Worm (Caenorhabditis elegans) whole organism, mixed stage, embryonic: ENCODE results near the gene wht-7.

Source experiments
- M03D4.4 ChIP-seq: sonication (generic microtip); optimal IDR thresholded peaks from 2 replicates; lab custom pipeline; 2017; ENCODE audit warnings: mild to moderate bottlenecking, missing genetic modification characterization, missing compliant biosample characterization
- bed-3 ChIP-seq: fragments of 200-800 bp; sonication (Bioruptor generic); optimal IDR thresholded peaks from 3 replicates; lab custom pipeline; 2018; ENCODE audit warnings: mild to moderate bottlenecking, missing genetic modification characterization, moderate library complexity, missing compliant biosample characterization
- blmp-1 ChIP-seq: fragments of 150-350 bp; optimal IDR thresholded peaks from 2 replicates; lab custom pipeline; 2014; ENCODE audit warnings: missing biosample characterization, missing genetic modification characterization
- ceh-39 ChIP-seq: fragments of 150-350 bp; optimal IDR thresholded peaks from 2 replicates; lab custom pipeline; 2014; ENCODE audit warnings: missing biosample characterization, missing genetic modification characterization
- ceh-43 ChIP-seq: fragments of 200-800 bp; sonication (Bioruptor generic); optimal IDR thresholded peaks from 2 replicates; lab custom pipeline; 2018; ENCODE audit warnings: mild to moderate bottlenecking, missing genetic modification characterization, moderate library complexity, missing compliant biosample characterization
- ceh-83 ChIP-seq: fragments of 200-800 bp; sonication (Bioruptor generic); optimal IDR thresholded peaks from 2 replicates; lab custom pipeline; 2018; ENCODE audit warnings: mild to moderate bottlenecking, missing genetic modification characterization, missing compliant biosample characterization
- cnd-1 ChIP-seq: fragments of 200-800 bp; sonication (Bioruptor generic); optimal IDR thresholded peaks from 2 replicates; lab custom pipeline; 2018; ENCODE audit warnings: mild to moderate bottlenecking, missing genetic modification characterization, missing compliant biosample characterization
- drap-1 ChIP-seq: fragments of 200-800 bp; sonication (Bioruptor generic); optimal IDR thresholded peaks from 3 replicates; lab custom pipeline; 2018; ENCODE audit warnings: mild to moderate bottlenecking, missing genetic modification characterization, missing compliant biosample characterization
- elt-3 ChIP-seq: fragments of 150-350 bp; optimal IDR thresholded peaks from 2 replicates; lab custom pipeline; 2014; ENCODE audit warnings: missing biosample characterization, missing genetic modification characterization
- flh-1 ChIP-seq: fragments of 200-800 bp; sonication (Bioruptor generic); optimal IDR thresholded peaks from 2 replicates; lab custom pipeline; 2018; ENCODE audit warnings: mild to moderate bottlenecking, missing genetic modification characterization, moderate library complexity, missing compliant biosample characterization
- ham-2 ChIP-seq: fragments of 200-800 bp; sonication (Bioruptor generic); optimal IDR thresholded peaks from 2 replicates; lab custom pipeline; 2018; ENCODE audit warnings: mild to moderate bottlenecking, missing genetic modification characterization, missing compliant biosample characterization
- hlh-1 ChIP-seq: fragments of 150-350 bp; optimal IDR thresholded peaks from 2 replicates; lab custom pipeline; 2014; ENCODE audit warnings: missing biosample characterization, missing genetic modification reagents, missing genetic modification characterization
- lin-13 ChIP-seq: fragments of 150-350 bp; optimal IDR thresholded peaks from 2 replicates; lab custom pipeline; 2014; ENCODE audit warnings: missing biosample characterization, missing genetic modification characterization
- lin-32 ChIP-seq: fragments of 200-800 bp; sonication (Bioruptor generic); optimal IDR thresholded peaks from 2 replicates; lab custom pipeline; 2018; ENCODE audit warnings: mild to moderate bottlenecking, missing genetic modification characterization, missing compliant biosample characterization
- lsy-2 ChIP-seq: fragments of 150-350 bp; optimal IDR thresholded peaks from 2 replicates; lab custom pipeline; 2014; ENCODE audit warnings: missing biosample characterization, missing genetic modification characterization
- mep-1 ChIP-seq: fragments of 150-350 bp; optimal IDR thresholded peaks from 2 replicates; lab custom pipeline; 2017; ENCODE audit warnings: missing biosample characterization, missing genetic modification reagents, missing genetic modification characterization, inconsistent platforms
- mls-2 ChIP-seq: sonication (generic microtip); optimal IDR thresholded peaks from 2 replicates; lab custom pipeline; 2016; ENCODE audit warnings: mild to moderate bottlenecking, missing genetic modification characterization, moderate library complexity, missing compliant biosample characterization
- nhr-12 ChIP-seq: fragments of 150-350 bp; optimal IDR thresholded peaks from 2 replicates; lab custom pipeline; 2014; ENCODE audit warnings: missing biosample characterization, missing genetic modification characterization
- nhr-2 ChIP-seq: fragments of 150-350 bp; optimal IDR thresholded peaks from 2 replicates; lab custom pipeline; 2014; ENCODE audit warnings: missing biosample characterization, missing genetic modification characterization
- nhr-237 ChIP-seq: fragments of 150-350 bp; optimal IDR thresholded peaks from 2 replicates; lab custom pipeline; 2014; ENCODE audit warnings: missing biosample characterization, missing genetic modification characterization
- nhr-28 ChIP-seq: fragments of 150-350 bp; optimal IDR thresholded peaks from 2 replicates; lab custom pipeline; 2014; ENCODE audit warnings: missing biosample characterization, missing genetic modification characterization
- nhr-76 ChIP-seq: sonication (generic microtip); optimal IDR thresholded peaks from 2 replicates; lab custom pipeline; 2017; ENCODE audit warnings: missing biosample characterization, missing genetic modification characterization
- pha-4 ChIP-seq: fragments of 150-350 bp; optimal IDR thresholded peaks from 2 replicates; lab custom pipeline; 2018; ENCODE audit warnings: missing biosample characterization, missing genetic modification reagents, missing genetic modification characterization
- sem-2 ChIP-seq: fragments of 200-800 bp; sonication (Bioruptor generic); optimal IDR thresholded peaks from 2 replicates; lab custom pipeline; 2018; ENCODE audit warnings: mild to moderate bottlenecking, missing genetic modification characterization, missing compliant biosample characterization
- snpc-4 ChIP-seq: fragments of 150-350 bp; optimal IDR thresholded peaks from 2 replicates; lab custom pipeline; 2014; ENCODE audit warnings: missing biosample characterization, missing genetic modification characterization
- sptf-1 ChIP-seq: sonication (generic microtip); optimal IDR thresholded peaks from 2 replicates; lab custom pipeline; 2017; ENCODE audit warnings: mild to moderate bottlenecking, missing genetic modification characterization, moderate library complexity, missing compliant biosample characterization
- tbx-8 ChIP-seq: fragments of 200-800 bp; sonication (Bioruptor generic); optimal IDR thresholded peaks from 2 replicates; lab custom pipeline; 2018; ENCODE audit warnings: mild to moderate bottlenecking, missing genetic modification characterization, moderate library complexity, missing compliant biosample characterization
- unc-39 ChIP-seq: fragments of 150-350 bp; optimal IDR thresholded peaks from 2 replicates; lab custom pipeline; 2014; ENCODE audit warnings: missing biosample characterization, missing genetic modification characterization
- unc-62 ChIP-seq: fragments of 150-350 bp; optimal IDR thresholded peaks from 2 replicates; lab custom pipeline; 2014; ENCODE audit warnings: missing biosample characterization, missing genetic modification reagents, missing genetic modification characterization
- zip-8 ChIP-seq: fragments of 150-350 bp; optimal IDR thresholded peaks from 2 replicates; lab custom pipeline; 2014; ENCODE audit warnings: missing biosample characterization, missing genetic modification characterization
- ztf-11 ChIP-seq: fragments of 150-350 bp; optimal IDR thresholded peaks from 2 replicates; lab custom pipeline; 2014; ENCODE audit warnings: missing biosample characterization, missing genetic modification characterization

The wht-7 gene

DNA sequence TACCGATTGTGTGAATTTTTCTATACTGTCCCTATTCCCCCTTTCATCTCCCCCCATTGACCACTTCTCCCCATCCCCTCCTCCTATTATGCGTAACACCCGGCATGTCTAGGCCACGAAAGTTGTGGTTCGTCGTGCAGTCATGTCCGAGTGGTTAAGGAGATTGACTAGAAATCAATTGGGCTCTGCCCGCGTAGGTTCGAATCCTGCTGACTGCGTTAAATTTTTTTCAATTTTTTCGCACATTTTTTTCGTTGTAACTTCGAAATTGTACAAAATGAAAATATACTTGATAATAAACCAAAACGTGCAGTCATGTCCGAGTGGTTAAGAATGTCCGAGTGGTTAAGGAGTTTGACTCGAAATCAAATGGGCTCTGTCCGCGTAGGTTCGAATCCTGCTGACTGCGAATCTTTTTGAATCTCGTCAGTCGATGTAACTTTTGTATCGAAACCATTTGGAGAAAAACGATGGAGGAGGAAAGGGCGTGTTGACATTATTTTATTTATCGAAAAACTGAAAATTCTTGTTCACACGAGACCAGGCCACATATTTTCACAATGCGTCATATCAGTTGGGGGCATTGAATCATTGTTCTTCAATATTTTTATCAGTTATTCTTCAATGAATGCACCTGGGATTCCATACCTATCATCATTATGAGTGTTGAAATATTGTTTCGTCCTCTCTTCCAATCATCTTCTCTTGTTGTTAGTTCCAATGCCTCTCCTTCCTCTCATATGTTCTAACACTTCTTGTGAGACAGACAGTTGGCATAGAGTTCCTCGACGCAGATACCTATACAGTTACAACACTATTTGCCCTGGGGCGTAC, 9.5 kb upstream of the wht-7 start, which contains the start of gene nfm-1 (continued):
- TF ChIP-seq ceh-83 (peak; percentile 87), mep-1 (peak; percentile 71), ham-2 (GFP tag; lab: Kevin White, UChicago) (peak; percentile 71), drap-1 (GFP tag; lab: Kevin White, UChicago) (peak; percentile 90), nhr-237 (no peak)

DNA sequence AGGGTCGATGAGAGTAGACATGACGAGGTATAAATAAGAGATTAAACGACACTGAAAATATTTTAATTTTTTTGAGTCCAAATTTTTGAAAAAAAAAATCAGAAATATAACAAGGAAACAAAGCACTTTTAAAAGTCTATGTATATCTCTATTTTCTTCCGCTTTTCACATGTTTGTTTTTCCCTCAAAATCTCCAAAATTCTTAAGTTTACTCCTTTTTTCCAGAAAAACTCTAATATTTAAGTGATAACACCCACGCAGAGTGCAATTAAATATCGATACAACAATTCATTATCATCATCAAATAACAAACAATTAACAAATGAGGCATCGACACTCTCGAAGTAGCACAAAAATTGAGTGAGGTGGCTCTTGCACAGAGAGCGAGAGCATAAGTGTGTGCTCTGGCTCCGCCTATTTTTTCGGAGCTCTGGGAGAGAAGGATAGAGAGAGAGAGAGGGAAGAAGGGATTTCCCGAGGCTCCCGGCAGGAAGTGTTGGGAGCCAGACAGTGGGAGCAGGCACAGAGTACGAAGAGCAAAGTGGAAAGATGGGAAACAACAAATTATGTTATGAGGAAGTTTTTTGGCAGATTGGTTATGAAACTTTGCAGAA, 8.4 kb upstream of the wht-7 start, which contains the start of gene anmt-2:
Gene anmt-2 (minus strand): TSS at position 51 of the 614 bp plus-strand sequence.
- TF ChIP-seq blmp-1, result no peak
- TF ChIP-seq hlh-1 (tag; lab: Kevin White, UChicago), result peak; percentile 27

DNA sequence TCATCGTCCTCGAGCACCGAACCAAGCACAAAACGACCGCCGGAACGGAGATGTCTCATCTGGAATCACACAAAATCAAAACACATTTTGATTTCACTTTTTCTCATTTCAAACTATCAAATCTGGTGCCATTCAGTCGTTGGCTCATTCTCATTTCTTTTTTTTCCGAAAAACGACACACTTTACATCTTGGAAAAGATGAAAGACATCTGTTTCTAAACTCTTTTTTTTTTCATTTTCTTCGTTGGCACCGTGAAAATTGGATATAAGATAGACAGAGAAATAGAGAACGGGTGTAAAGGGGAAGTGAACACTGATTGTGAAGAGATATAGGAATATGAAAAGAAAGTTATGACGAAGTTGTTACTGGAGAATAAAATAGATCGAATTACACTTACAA, 6.4 kb upstream of the wht-7 start:
- no peak for TF ChIP-seq mls-2 (tag; lab: Kevin White, UChicago)
- TF ChIP-seq flh-1 (GFP tag; lab: Kevin White, UChicago), result no peak
- TF ChIP-seq zip-8 (tag; lab: Kevin White, UChicago), result no peak
- TF ChIP-seq ham-2 (GFP tag; lab: Kevin White, UChicago), result no peak
- TF ChIP-seq ztf-11 (tag; lab: Kevin White, UChicago), result no peak
- TF ChIP-seq snpc-4, result no peak
- TF ChIP-seq sem-2 (GFP tag; lab: Kevin White, UChicago), result no peak
- TF ChIP-seq nhr-12 (tag; lab: Kevin White, UChicago), result no peak
- no peak for TF ChIP-seq bed-3
- no peak for TF ChIP-seq sptf-1 (tag; lab: Kevin White, UChicago)

DNA sequence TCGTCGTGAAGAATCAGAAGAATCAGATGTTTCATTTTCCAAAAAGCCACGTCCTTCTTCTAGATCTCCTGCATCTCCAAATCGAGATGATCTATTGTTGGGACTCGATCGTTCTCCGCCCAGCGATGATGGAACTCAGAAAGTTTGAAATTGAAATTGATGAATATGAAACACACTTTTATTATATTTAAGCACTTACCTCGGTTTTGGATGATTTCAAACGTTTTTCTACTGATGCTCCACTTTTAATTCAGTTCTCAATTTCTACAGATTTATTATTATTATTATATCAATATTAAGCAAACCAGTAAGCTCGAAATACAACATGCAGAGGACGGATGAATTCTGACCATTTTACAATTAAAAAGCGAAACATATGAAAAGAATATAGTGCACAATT, 5.2 kb upstream of the wht-7 start:
- TF ChIP-seq sem-2 (GFP tag; lab: Kevin White, UChicago), result no peak
- no peak for TF ChIP-seq nhr-2 (tag; lab: Kevin White, UChicago)
- no peak for TF ChIP-seq ceh-83
- no peak for TF ChIP-seq ztf-11 (tag; lab: Kevin White, UChicago)
- TF ChIP-seq sptf-1 (tag; lab: Kevin White, UChicago), result no peak
- no peak for TF ChIP-seq zip-8 (tag; lab: Kevin White, UChicago)
- no peak for TF ChIP-seq lsy-2 (tag; lab: Kevin White, UChicago)
- no peak for TF ChIP-seq nhr-237
- no peak for TF ChIP-seq cnd-1 (tag; lab: Kevin White, UChicago)
- TF ChIP-seq lin-32 (GFP tag; lab: Kevin White, UChicago), result no peak

DNA sequence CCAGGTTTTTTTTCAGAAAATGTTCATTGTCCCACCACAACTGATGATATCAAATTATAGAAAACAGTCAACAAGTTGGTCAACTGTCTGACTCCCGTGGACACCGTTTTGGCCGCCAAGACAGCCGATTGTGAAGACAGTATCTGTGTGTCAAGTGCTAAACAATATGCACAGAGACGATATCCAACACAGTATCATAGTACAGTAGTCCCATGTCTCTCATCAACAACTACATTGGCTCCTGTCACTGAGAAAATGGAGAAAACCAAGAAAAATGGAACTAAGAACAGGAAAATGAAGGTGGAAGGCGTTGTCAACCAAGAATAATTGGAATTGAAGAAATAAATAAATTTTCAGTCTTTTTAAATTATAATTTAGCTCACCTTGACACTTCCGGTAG, 713 bp downstream of the wht-7 start:
- TF ChIP-seq ceh-43 (no peak), cnd-1 (tag; lab: Kevin White, UChicago) (no peak), lsy-2 (tag; lab: Kevin White, UChicago) (no peak), flh-1 (GFP tag; lab: Kevin White, UChicago) (no peak), nhr-28 (tag; lab: Kevin White, UChicago) (no peak), tbx-8 (GFP tag; lab: Kevin White, UChicago) (no peak), mls-2 (tag; lab: Kevin White, UChicago) (no peak), zip-8 (tag; lab: Kevin White, UChicago) (no peak), lin-13 (no peak), nhr-12 (tag; lab: Kevin White, UChicago) (no peak), ceh-39 (no peak), M03D4.4 (tag; lab: Kevin White, UChicago) (no peak), nhr-76 (tag; lab: Kevin White, UChicago) (no peak), unc-39 (no peak), pha-4 (no peak)

DNA sequence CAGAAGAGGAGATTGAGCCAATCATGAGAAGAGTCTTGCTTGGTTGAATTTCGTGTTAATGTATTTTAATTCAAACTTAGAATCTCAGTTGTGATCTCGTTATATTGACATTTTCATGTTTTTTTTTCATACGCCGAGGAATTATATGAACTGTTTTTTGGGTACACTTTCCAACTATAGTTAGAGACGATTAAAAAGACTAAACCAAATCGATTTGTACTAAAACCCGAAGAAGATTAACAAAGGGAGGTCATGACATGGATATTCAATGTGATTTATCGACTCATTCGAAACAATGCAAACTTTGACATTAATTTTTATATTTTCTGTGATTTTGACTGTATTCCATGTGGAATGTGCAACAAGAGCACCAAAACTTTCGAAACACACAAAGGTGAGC, 1.5 kb downstream of the wht-7 start, which contains the start of gene Y42G9A.2:
Gene Y42G9A.2 (plus strand): TSS at position 284 of the 400 bp plus-strand sequence.
- TF ChIP-seq nhr-28 (tag; lab: Kevin White, UChicago), result no peak
- no peak for TF ChIP-seq tbx-8 (GFP tag; lab: Kevin White, UChicago)
- no peak for TF ChIP-seq elt-3
- TF ChIP-seq sem-2 (GFP tag; lab: Kevin White, UChicago), result no peak
- no peak for TF ChIP-seq snpc-4
- TF ChIP-seq hlh-1 (tag; lab: Kevin White, UChicago), result no peak
- no peak for TF ChIP-seq unc-62 (GFP tag; lab: Kevin White, UChicago)
- no peak for TF ChIP-seq mep-1
- TF ChIP-seq mls-2 (tag; lab: Kevin White, UChicago), result no peak
- no peak for TF ChIP-seq bed-3
- TF ChIP-seq ceh-83, result no peak
- no peak for TF ChIP-seq M03D4.4 (tag; lab: Kevin White, UChicago)
- TF ChIP-seq nhr-2 (tag; lab: Kevin White, UChicago), result no peak
- TF ChIP-seq blmp-1, result no peak
- TF ChIP-seq ceh-39, result no peak
- TF ChIP-seq unc-39, result no peak
